Fruit fly (Drosophila melanogaster) whole organism: ENCODE measurements around the gene CG14971.
A peak's percentile ranks its signal among the peaks of the same experiment; 100 is the strongest.

Source experiments
- CG8478 ChIP-seq: fragments of >200 bp; optimal IDR thresholded peaks from 2 replicates; lab custom pipeline; 2018; ENCODE audit warnings: inconsistent platforms
- Dll ChIP-seq: fragments of >200 bp; optimal IDR thresholded peaks from 2 replicates; lab custom pipeline; 2017
- EcR ChIP-seq, 2 experiments: fragments of >200 bp; optimal IDR thresholded peaks; 2 replicates each; lab custom pipeline; 2017; ENCODE audit warnings: missing biosample characterization in 2 of 2, missing genetic modification characterization in 2 of 2, missing genetic modification reagents in 2 of 2
- pan ChIP-seq: fragments of >200 bp; optimal IDR thresholded peaks from 2 replicates; lab custom pipeline; 2017
- psq ChIP-seq: fragments of >200 bp; optimal IDR thresholded peaks from 2 replicates; lab custom pipeline; 2017
- usp ChIP-seq: fragments of >200 bp; optimal IDR thresholded peaks from 2 replicates; lab custom pipeline; 2017; ENCODE audit warnings: missing biosample characterization, missing genetic modification characterization, mixed read lengths

CG14971 gene

DNA sequence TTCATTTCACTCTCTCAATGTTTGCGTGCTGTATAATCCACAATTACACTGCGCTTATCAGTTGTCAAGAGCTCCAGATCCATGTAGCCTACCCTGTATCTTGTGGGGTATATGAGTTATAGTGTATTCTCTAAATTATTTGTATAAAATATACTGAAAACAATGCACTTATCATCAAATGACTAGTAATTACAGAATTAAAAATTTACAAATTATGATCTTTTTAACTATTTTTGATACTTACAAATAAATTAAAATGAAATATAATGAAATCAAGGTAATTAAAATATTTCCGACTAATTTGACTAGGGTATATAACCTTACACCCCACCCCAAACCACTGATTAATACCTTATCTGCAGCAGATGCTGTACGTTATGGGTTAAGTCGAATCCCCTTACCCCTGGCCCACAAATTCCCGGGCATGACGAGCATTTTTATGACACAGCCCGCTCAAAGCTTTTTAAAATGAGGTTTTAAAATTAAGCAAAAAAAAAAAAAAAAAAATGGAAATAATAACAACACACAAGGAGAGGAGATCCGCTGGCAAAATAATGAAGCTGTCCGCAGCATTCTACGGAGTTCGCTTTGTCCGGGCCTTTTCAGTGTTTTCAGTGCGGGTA lies 14.1 kb upstream of the CG14971 start:
- TF ChIP-seq pan (lab: Kevin White, UChicago) (peak; percentile 47), EcR (GFP tag; optimal IDR thresholded peaks at IDR 0.05; lab: Kevin White, UChicago) (no peak)

DNA sequence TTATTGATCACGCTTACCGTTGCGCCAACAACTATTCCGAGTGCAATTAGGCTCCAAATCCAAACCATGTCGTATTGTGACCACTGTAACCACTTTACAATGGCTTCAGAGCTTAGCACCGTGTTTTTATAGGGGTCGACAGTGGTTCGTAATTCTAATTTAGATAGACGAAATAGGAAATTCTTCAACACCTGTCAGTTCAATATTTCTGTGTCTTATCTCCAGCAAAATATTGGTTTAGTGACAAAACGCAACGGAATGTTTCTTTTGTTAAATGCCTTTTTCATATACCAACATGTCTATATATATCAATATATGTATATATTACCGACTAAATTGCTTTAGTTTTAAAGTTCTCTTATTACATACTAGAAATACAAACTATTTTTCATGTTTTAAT lies 13.4 kb upstream of the CG14971 start, which contains the start of gene CG43074:
TSS of gene CG43074 (minus strand) at position 101 of the 400 bp plus-strand sequence.
- TF ChIP-seq Dll (no peak), pan (lab: Kevin White, UChicago) (no peak), usp (GFP tag; lab: Kevin White, UChicago) (no peak), CG8478 (no peak), psq (lab: Kevin White, UChicago) (no peak), EcR (GFP tag; optimal IDR thresholded peaks at IDR 0.05; lab: Kevin White, UChicago) (no peak)

DNA sequence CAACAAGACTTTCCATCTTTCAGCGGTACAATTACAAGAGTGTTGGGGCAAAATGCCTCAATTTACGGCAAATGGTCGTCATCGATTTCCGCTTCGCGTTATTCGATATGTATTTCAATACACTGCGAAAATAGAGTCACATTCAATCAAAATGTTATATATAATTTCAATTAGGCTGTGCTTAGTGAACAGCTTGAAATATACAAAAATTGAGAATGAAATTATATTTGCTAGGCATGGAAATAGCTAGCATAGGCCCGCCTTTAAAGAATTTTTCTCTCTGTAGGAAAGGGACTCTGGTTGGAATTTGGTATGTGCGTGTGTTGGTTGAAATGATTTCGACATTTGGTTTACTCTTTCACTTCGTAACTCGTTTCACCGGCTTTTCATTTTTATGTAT lies 8.4 kb upstream of the CG14971 start:
- TF ChIP-seq Dll = no peak
- no peak for TF ChIP-seq CG8478
- TF ChIP-seq EcR (GFP tag; optimal IDR thresholded peaks at IDR 0.05; lab: Kevin White, UChicago) = no peak
- TF ChIP-seq usp (GFP tag; lab: Kevin White, UChicago) = no peak
- no peak for TF ChIP-seq psq (lab: Kevin White, UChicago)
- no peak for TF ChIP-seq pan (lab: Kevin White, UChicago)

- no peak for TF ChIP-seq pan (lab: Kevin White, UChicago)
- TF ChIP-seq usp (GFP tag; lab: Kevin White, UChicago) = no peak
- no peak for TF ChIP-seq Dll
- no peak for TF ChIP-seq CG8478
- TF ChIP-seq EcR (GFP tag; optimal IDR thresholded peaks at IDR 0.05; lab: Kevin White, UChicago) = no peak
- TF ChIP-seq psq (lab: Kevin White, UChicago) = no peak
Measured at dm6 chr3L:3472786-3473185, 1.7 kb upstream of the CG14971 start.

- no peak for TF ChIP-seq psq (lab: Kevin White, UChicago)
Measured at dm6 chr3L:3472063-3472528, 987 bp upstream of the CG14971 start, which contains the start of the genes CG32267 and CG42324. TSS of gene CG32267 (minus strand) at chr3L:3472113. TSS of gene CG42324 (plus strand) at chr3L:3472447.

- TF ChIP-seq psq (lab: Kevin White, UChicago) = no peak
- no peak for TF ChIP-seq pan (lab: Kevin White, UChicago)
- TF ChIP-seq CG8478 = no peak
- no peak for TF ChIP-seq EcR (GFP tag; optimal IDR thresholded peaks at IDR 0.05; lab: Kevin White, UChicago)
- TF ChIP-seq Dll = no peak
- no peak for TF ChIP-seq usp (GFP tag; lab: Kevin White, UChicago)
Measured at dm6 chr3L:3469709-3470108, 1.4 kb downstream of the CG14971 start.

dm6 chr3L:3466200-3466599 lies 4.9 kb downstream of the CG14971 start, which contains the start of gene CycJ:
TSS of gene CycJ (plus strand) at chr3L:3466428.
- TF ChIP-seq usp (GFP tag; lab: Kevin White, UChicago) (no peak), EcR (GFP tag; optimal IDR thresholded peaks at IDR 0.05; lab: Kevin White, UChicago) (no peak), pan (lab: Kevin White, UChicago) (no peak), psq (lab: Kevin White, UChicago) (no peak), CG8478 (no peak), Dll (no peak)

DNA sequence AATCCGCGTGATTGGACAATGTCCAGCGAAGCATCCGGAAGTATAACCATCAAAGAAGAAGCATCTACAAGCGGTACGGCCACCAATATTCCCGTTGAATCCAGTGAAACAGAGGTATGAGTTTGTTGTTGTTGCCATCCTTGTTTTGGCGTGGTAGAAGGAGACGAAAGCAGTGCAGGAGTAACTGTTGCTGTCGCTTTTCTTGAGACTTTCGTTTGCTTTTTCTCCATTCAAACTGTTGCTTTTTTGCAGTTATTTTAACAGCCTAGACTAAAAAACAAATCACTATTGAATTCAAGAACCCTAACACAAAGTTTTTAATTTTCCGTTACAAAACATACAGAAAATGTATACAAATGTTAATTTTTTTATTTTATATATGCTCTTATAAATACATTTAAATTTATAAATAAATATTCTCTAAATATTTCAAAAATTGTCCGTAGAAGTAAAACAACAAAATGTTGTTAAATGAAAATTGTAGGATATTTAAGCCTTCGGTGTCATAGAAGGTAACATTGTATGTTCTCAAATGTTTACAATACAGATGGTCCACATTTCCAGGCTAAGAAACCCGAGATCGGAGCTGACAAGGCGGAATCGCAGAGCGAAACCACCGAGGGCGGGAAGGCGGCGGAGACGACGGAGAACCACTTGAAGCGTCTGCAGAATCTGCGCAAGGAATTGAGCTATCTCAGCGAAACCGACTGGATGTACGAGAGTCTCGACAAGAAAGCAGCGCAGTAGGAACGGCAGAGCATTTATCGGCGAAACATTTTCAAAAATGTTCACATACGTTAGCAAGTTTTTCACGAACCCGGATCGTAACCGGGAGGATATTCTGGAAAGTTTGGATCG lies 9.3 kb downstream of the CG14971 start:
- TF ChIP-seq Dll (no peak), CG8478 (peak; percentile 20), EcR (GFP tag; optimal IDR thresholded peaks at IDR 0.05; lab: Kevin White, UChicago) (no peak), psq (lab: Kevin White, UChicago) (no peak), pan (lab: Kevin White, UChicago) (no peak), usp (GFP tag; lab: Kevin White, UChicago) (no peak)

- TF ChIP-seq EcR (GFP tag; optimal IDR thresholded peaks at IDR 0.05; lab: Kevin White, UChicago) = no peak
- TF ChIP-seq psq (lab: Kevin White, UChicago) = no peak
- TF ChIP-seq Dll = no peak
- TF ChIP-seq CG8478 = no peak
- no peak for TF ChIP-seq pan (lab: Kevin White, UChicago)
- TF ChIP-seq usp (GFP tag; lab: Kevin White, UChicago) = no peak
Measured at dm6 chr3L:3461119-3461518, 10.0 kb downstream of the CG14971 start, which contains the start of the genes CG46463 and armi. TSS of gene CG46463 (plus strand) at chr3L:3461315. TSS of gene armi (plus strand) at chr3L:3461317.

DNA sequence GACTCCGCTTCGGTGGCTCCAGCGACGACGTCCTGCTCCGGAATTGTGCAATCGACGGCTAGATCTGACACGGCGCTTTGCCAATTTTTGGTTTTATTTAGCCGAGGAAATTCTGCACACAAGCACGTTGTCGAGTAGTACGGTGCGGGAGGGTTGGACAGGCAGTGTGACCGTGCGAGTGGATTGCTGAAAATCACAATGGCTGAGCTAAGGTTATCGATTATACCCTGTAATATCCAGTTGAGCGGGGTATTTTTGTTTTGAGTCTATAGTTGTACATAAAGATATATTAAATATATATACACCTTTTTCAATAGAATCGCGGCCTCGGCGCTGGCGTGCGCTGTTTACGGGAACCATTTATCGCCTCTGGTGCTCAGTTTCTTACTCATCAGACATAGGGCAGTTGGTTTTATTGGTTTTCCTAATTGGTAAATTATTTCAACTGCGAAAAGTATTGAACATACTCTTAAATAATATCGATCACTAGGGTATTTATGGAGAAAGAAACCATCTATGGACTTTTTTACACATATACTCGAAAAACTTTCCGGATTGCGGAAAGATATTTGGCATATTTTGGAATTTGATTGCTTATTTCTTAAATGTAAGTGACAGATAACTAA lies 10.6 kb downstream of the CG14971 start, which contains the start of gene eIF5B:
TSS of gene eIF5B (minus strand) at position 576 of the 626 bp plus-strand sequence.
- TF ChIP-seq pan (lab: Kevin White, UChicago) (peak; percentile 93), EcR (GFP tag; optimal IDR thresholded peaks at IDR 0.05; lab: Kevin White, UChicago) (no peak)

DNA sequence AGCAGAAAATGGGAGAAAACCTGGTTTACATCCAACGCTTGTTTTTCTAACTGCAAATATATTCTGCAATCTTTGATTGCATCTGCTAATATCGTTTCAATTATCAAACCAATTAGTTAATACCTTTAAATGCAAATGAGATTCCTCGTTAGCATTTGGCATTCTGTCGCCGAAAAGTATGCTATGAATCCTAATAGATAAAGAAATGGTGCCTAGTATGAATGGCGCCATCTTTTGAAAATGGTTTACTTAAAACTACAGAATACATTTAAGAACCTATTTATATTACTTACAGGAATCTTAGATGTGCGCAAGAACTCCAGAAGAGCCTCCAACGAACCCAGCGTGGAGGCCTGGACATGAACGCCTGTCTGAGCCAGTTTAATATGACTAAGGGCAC lies 14.2 kb downstream of the CG14971 start:
- TF ChIP-seq CG8478 (no peak), psq (lab: Kevin White, UChicago) (no peak), usp (GFP tag; lab: Kevin White, UChicago) (no peak), EcR (GFP tag; optimal IDR thresholded peaks at IDR 0.05; lab: Kevin White, UChicago) (no peak), Dll (no peak), pan (lab: Kevin White, UChicago) (no peak)
